Worm (Caenorhabditis elegans) whole organism, mixed stage, embryonic: ENCODE results near the gene T05C12.4.

ENCODE experiments used
- M03D4.4 ChIP-seq: sonication (generic microtip); optimal IDR thresholded peaks from 2 replicates; lab custom pipeline; 2017; ENCODE audit warnings: mild to moderate bottlenecking, missing genetic modification characterization, missing compliant biosample characterization
- bed-3 ChIP-seq: fragments of 200-800 bp; sonication (Bioruptor generic); optimal IDR thresholded peaks from 3 replicates; lab custom pipeline; 2018; ENCODE audit warnings: mild to moderate bottlenecking, missing genetic modification characterization, moderate library complexity, missing compliant biosample characterization
- blmp-1 ChIP-seq: fragments of 150-350 bp; optimal IDR thresholded peaks from 2 replicates; lab custom pipeline; 2014; ENCODE audit warnings: missing biosample characterization, missing genetic modification characterization
- ceh-39 ChIP-seq: fragments of 150-350 bp; optimal IDR thresholded peaks from 2 replicates; lab custom pipeline; 2014; ENCODE audit warnings: missing biosample characterization, missing genetic modification characterization
- ceh-43 ChIP-seq: fragments of 200-800 bp; sonication (Bioruptor generic); optimal IDR thresholded peaks from 2 replicates; lab custom pipeline; 2018; ENCODE audit warnings: mild to moderate bottlenecking, missing genetic modification characterization, moderate library complexity, missing compliant biosample characterization
- ceh-83 ChIP-seq: fragments of 200-800 bp; sonication (Bioruptor generic); optimal IDR thresholded peaks from 2 replicates; lab custom pipeline; 2018; ENCODE audit warnings: mild to moderate bottlenecking, missing genetic modification characterization, missing compliant biosample characterization
- ces-1 ChIP-seq: fragments of 150-350 bp; optimal IDR thresholded peaks from 2 replicates; lab custom pipeline; 2014; ENCODE audit warnings: missing biosample characterization, missing genetic modification reagents, missing genetic modification characterization
- cnd-1 ChIP-seq: fragments of 200-800 bp; sonication (Bioruptor generic); optimal IDR thresholded peaks from 2 replicates; lab custom pipeline; 2018; ENCODE audit warnings: mild to moderate bottlenecking, missing genetic modification characterization, missing compliant biosample characterization
- drap-1 ChIP-seq: fragments of 200-800 bp; sonication (Bioruptor generic); optimal IDR thresholded peaks from 3 replicates; lab custom pipeline; 2018; ENCODE audit warnings: mild to moderate bottlenecking, missing genetic modification characterization, missing compliant biosample characterization
- elt-1 ChIP-seq: sonication (generic microtip); optimal IDR thresholded peaks from 2 replicates; lab custom pipeline; 2017; ENCODE audit warnings: missing genetic modification characterization, mild to moderate bottlenecking, missing compliant biosample characterization, antibody characterized with exemption, moderate library complexity, borderline replicate concordance; ENCODE audit not compliant: insufficient read depth
- elt-3 ChIP-seq: fragments of 150-350 bp; optimal IDR thresholded peaks from 2 replicates; lab custom pipeline; 2014; ENCODE audit warnings: missing biosample characterization, missing genetic modification characterization
- flh-1 ChIP-seq: fragments of 200-800 bp; sonication (Bioruptor generic); optimal IDR thresholded peaks from 2 replicates; lab custom pipeline; 2018; ENCODE audit warnings: mild to moderate bottlenecking, missing genetic modification characterization, moderate library complexity, missing compliant biosample characterization
- ham-2 ChIP-seq: fragments of 200-800 bp; sonication (Bioruptor generic); optimal IDR thresholded peaks from 2 replicates; lab custom pipeline; 2018; ENCODE audit warnings: mild to moderate bottlenecking, missing genetic modification characterization, missing compliant biosample characterization
- hlh-1 ChIP-seq: fragments of 150-350 bp; optimal IDR thresholded peaks from 2 replicates; lab custom pipeline; 2014; ENCODE audit warnings: missing biosample characterization, missing genetic modification reagents, missing genetic modification characterization
- lin-13 ChIP-seq: fragments of 150-350 bp; optimal IDR thresholded peaks from 2 replicates; lab custom pipeline; 2014; ENCODE audit warnings: missing biosample characterization, missing genetic modification characterization
- lin-32 ChIP-seq: fragments of 200-800 bp; sonication (Bioruptor generic); optimal IDR thresholded peaks from 2 replicates; lab custom pipeline; 2018; ENCODE audit warnings: mild to moderate bottlenecking, missing genetic modification characterization, missing compliant biosample characterization
- lsy-2 ChIP-seq: fragments of 150-350 bp; optimal IDR thresholded peaks from 2 replicates; lab custom pipeline; 2014; ENCODE audit warnings: missing biosample characterization, missing genetic modification characterization
- mab-5 ChIP-seq: fragments of 150-350 bp; optimal IDR thresholded peaks from 2 replicates; lab custom pipeline; 2014; ENCODE audit warnings: missing biosample characterization, missing genetic modification characterization
- mep-1 ChIP-seq: fragments of 150-350 bp; optimal IDR thresholded peaks from 2 replicates; lab custom pipeline; 2017; ENCODE audit warnings: missing biosample characterization, missing genetic modification reagents, missing genetic modification characterization, inconsistent platforms
- mls-2 ChIP-seq: sonication (generic microtip); optimal IDR thresholded peaks from 2 replicates; lab custom pipeline; 2016; ENCODE audit warnings: mild to moderate bottlenecking, missing genetic modification characterization, moderate library complexity, missing compliant biosample characterization
- nhr-12 ChIP-seq: fragments of 150-350 bp; optimal IDR thresholded peaks from 2 replicates; lab custom pipeline; 2014; ENCODE audit warnings: missing biosample characterization, missing genetic modification characterization
- nhr-2 ChIP-seq: fragments of 150-350 bp; optimal IDR thresholded peaks from 2 replicates; lab custom pipeline; 2014; ENCODE audit warnings: missing biosample characterization, missing genetic modification characterization
- nhr-237 ChIP-seq: fragments of 150-350 bp; optimal IDR thresholded peaks from 2 replicates; lab custom pipeline; 2014; ENCODE audit warnings: missing biosample characterization, missing genetic modification characterization
- nhr-28 ChIP-seq: fragments of 150-350 bp; optimal IDR thresholded peaks from 2 replicates; lab custom pipeline; 2014; ENCODE audit warnings: missing biosample characterization, missing genetic modification characterization
- nhr-76 ChIP-seq: sonication (generic microtip); optimal IDR thresholded peaks from 2 replicates; lab custom pipeline; 2017; ENCODE audit warnings: missing biosample characterization, missing genetic modification characterization
- pha-4 ChIP-seq: fragments of 150-350 bp; optimal IDR thresholded peaks from 2 replicates; lab custom pipeline; 2018; ENCODE audit warnings: missing biosample characterization, missing genetic modification reagents, missing genetic modification characterization
- sem-2 ChIP-seq: fragments of 200-800 bp; sonication (Bioruptor generic); optimal IDR thresholded peaks from 2 replicates; lab custom pipeline; 2018; ENCODE audit warnings: mild to moderate bottlenecking, missing genetic modification characterization, missing compliant biosample characterization
- snpc-4 ChIP-seq: fragments of 150-350 bp; optimal IDR thresholded peaks from 2 replicates; lab custom pipeline; 2014; ENCODE audit warnings: missing biosample characterization, missing genetic modification characterization
- sptf-1 ChIP-seq: sonication (generic microtip); optimal IDR thresholded peaks from 2 replicates; lab custom pipeline; 2017; ENCODE audit warnings: mild to moderate bottlenecking, missing genetic modification characterization, moderate library complexity, missing compliant biosample characterization
- tbx-8 ChIP-seq: fragments of 200-800 bp; sonication (Bioruptor generic); optimal IDR thresholded peaks from 2 replicates; lab custom pipeline; 2018; ENCODE audit warnings: mild to moderate bottlenecking, missing genetic modification characterization, moderate library complexity, missing compliant biosample characterization
- unc-120 ChIP-seq: sonication (generic microtip); optimal IDR thresholded peaks from 2 replicates; lab custom pipeline; 2017; ENCODE audit warnings: missing genetic modification characterization, missing compliant biosample characterization; ENCODE audit not compliant: poor library complexity, severe bottlenecking
- unc-39 ChIP-seq: fragments of 150-350 bp; optimal IDR thresholded peaks from 2 replicates; lab custom pipeline; 2014; ENCODE audit warnings: missing biosample characterization, missing genetic modification characterization
- unc-62 ChIP-seq: fragments of 150-350 bp; optimal IDR thresholded peaks from 2 replicates; lab custom pipeline; 2014; ENCODE audit warnings: missing biosample characterization, missing genetic modification reagents, missing genetic modification characterization
- zip-8 ChIP-seq: fragments of 150-350 bp; optimal IDR thresholded peaks from 2 replicates; lab custom pipeline; 2014; ENCODE audit warnings: missing biosample characterization, missing genetic modification characterization
- ztf-11 ChIP-seq: fragments of 150-350 bp; optimal IDR thresholded peaks from 2 replicates; lab custom pipeline; 2014; ENCODE audit warnings: missing biosample characterization, missing genetic modification characterization

T05C12.4 gene

DNA sequence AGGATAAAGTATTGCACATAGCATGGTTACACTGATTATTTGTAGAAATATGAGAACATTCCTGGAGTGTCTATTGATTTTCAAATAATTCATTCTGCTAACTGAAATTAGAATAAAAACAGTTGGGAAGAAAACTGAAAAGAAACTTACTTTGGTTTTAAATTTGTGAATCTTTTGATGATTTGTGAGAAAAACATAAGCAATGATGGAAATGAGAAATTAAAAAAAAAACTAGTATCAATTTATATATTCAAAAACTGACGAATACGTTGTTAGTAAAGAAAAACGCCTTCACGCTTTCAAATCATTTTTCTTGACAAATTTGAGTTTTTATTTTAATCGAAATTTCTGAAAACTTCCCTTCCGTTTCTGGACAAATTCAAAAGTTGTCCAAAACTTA, 12.9 kb upstream of the T05C12.4 start, which contains the start of gene T05C12.9:
T05C12.9 (minus strand) TSS at position 101 of the 400 bp plus-strand sequence.
- TF ChIP-seq lsy-2 (tag; lab: Kevin White, UChicago) (no peak), tbx-8 (GFP tag; lab: Kevin White, UChicago) (no peak), ham-2 (GFP tag; lab: Kevin White, UChicago) (no peak), mab-5 (tag; lab: Kevin White, UChicago) (no peak), ztf-11 (tag; lab: Kevin White, UChicago) (no peak), pha-4 (tag; lab: Kevin White, UChicago) (no peak), nhr-237 (tag; lab: Kevin White, UChicago) (no peak), mep-1 (tag; lab: Kevin White, UChicago) (no peak), sptf-1 (tag; lab: Kevin White, UChicago) (no peak), elt-1 (no peak), flh-1 (GFP tag; lab: Kevin White, UChicago) (no peak), drap-1 (no peak), lin-32 (no peak), zip-8 (tag; lab: Kevin White, UChicago) (no peak), cnd-1 (no peak), lin-13 (tag; lab: Kevin White, UChicago) (no peak), nhr-28 (tag; lab: Kevin White, UChicago) (no peak), sem-2 (GFP tag; lab: Kevin White, UChicago) (no peak), bed-3 (GFP tag; lab: Kevin White, UChicago) (no peak)

DNA sequence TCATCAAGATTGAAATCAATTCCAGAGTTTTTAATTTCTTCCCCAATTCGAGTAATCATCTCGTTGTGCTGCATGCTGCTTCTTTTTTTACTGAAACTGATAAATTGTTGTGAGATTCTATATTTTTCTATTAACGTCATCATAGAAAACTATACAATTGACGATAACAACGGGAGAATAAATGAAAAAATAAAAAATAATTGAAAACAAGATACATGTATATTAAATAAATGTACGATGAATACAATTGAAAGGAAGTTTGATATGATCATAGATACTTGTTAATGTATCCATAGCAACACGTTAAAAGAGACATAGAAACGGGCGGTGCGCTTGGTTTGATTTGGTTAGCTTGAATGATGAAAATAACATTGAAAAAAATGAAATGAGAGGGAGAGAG, 10.3 kb upstream of the T05C12.4 start, which contains the start of gene T05C12.8:
T05C12.8 (minus strand) TSS at position 101 of the 400 bp plus-strand sequence.
- TF ChIP-seq sptf-1 (tag; lab: Kevin White, UChicago) (no peak), ces-1 (GFP tag; lab: Kevin White, UChicago) (peak; percentile 15)

DNA sequence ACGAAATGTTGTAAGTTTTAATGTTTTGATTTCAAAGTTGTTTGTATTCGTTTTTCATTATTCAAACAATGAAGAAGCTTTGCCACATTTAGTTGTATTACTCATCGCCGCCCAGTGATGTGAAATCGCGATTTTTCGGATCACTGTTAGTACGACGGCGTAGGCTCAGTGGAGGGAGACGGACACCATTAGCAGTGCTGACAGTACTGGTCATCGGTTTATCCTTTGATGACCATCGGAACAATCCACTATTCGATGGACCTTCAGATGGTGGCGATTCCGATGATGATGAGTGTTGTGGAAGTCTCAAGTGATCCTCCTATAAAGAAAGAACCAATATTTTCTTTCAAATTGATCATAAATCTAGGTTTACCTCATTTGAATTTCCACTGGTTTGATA, 7.3 kb upstream of the T05C12.4 start:
- TF ChIP-seq ces-1 (GFP tag; lab: Kevin White, UChicago) (no peak), ham-2 (GFP tag; lab: Kevin White, UChicago) (no peak), elt-1 (no peak), nhr-12 (tag; lab: Kevin White, UChicago) (no peak), hlh-1 (tag; lab: Kevin White, UChicago) (no peak), ceh-43 (no peak), blmp-1 (tag; lab: Kevin White, UChicago) (no peak), flh-1 (GFP tag; lab: Kevin White, UChicago) (no peak), nhr-76 (tag; lab: Kevin White, UChicago) (no peak), elt-3 (tag; lab: Kevin White, UChicago) (no peak), mls-2 (tag; lab: Kevin White, UChicago) (no peak), sem-2 (GFP tag; lab: Kevin White, UChicago) (no peak), unc-62 (no peak)
- TF ChIP-seq, all 35 proteins: peak for 0

DNA sequence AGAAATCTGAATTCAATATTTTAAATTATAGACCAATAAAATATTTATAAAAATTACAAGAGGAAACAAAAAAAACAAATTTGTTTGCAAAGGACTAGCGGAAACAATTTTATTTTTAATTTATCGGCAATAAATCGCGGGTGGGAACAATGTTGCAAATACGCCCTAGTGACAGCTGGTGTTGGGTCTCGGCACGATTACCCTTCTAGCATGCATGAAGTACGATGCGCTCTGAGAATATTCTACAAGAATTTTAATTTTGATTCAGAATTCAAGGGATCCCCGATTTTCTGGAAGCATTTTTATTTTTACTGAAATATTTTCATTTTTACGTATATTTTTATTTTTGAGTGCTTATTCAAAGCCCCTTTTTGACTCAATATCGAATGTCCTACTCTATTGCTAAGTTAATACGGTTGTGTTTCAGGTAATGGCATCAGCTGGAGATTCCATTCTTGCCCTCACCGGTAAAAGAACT, 4.9 kb upstream of the T05C12.4 start, which contains the start of the genes mig-5 and cct-1:
mig-5 (minus strand) TSS at position 8 of the 478 bp plus-strand sequence.
cct-1 (plus strand) TSS at position 428 of the 478 bp plus-strand sequence.
- TF ChIP-seq lsy-2 (tag; lab: Kevin White, UChicago) (peak; percentile 100), M03D4.4 (peak; percentile 61), hlh-1 (tag; lab: Kevin White, UChicago) (peak; percentile 87), cnd-1 (peak; percentile 96), zip-8 (tag; lab: Kevin White, UChicago) (no peak), ces-1 (GFP tag; lab: Kevin White, UChicago) (peak; percentile 87), ham-2 (GFP tag; lab: Kevin White, UChicago) (peak; percentile 40), tbx-8 (GFP tag; lab: Kevin White, UChicago) (no peak), bed-3 (GFP tag; lab: Kevin White, UChicago) (no peak), ceh-43 (peak; percentile 8), mep-1 (tag; lab: Kevin White, UChicago) (peak; percentile 98), nhr-237 (tag; lab: Kevin White, UChicago) (peak; percentile 96), lin-32 (peak; percentile 59), sem-2 (GFP tag; lab: Kevin White, UChicago) (no peak), lin-13 (tag; lab: Kevin White, UChicago) (peak; percentile 91), elt-1 (no peak), sptf-1 (tag; lab: Kevin White, UChicago) (peak; percentile 67), unc-62 (peak; percentile 86), flh-1 (GFP tag; lab: Kevin White, UChicago) (no peak), blmp-1 (tag; lab: Kevin White, UChicago) (peak; percentile 40), ceh-83 (GFP tag; lab: Kevin White, UChicago) (no peak), nhr-76 (tag; lab: Kevin White, UChicago) (no peak), pha-4 (tag; lab: Kevin White, UChicago) (peak; percentile 96), snpc-4 (tag; lab: Kevin White, UChicago) (no peak), drap-1 (peak; percentile 40), elt-3 (tag; lab: Kevin White, UChicago) (no peak), unc-39 (tag; lab: Kevin White, UChicago) (no peak), mls-2 (tag; lab: Kevin White, UChicago) (no peak), ztf-11 (tag; lab: Kevin White, UChicago) (no peak), mab-5 (tag; lab: Kevin White, UChicago) (peak; percentile 70), unc-120 (tag; lab: Kevin White, UChicago) (no peak), nhr-28 (tag; lab: Kevin White, UChicago) (no peak), nhr-2 (peak; percentile 60), nhr-12 (tag; lab: Kevin White, UChicago) (no peak), ceh-39 (tag; lab: Kevin White, UChicago) (peak; percentile 91)
